Worm (Caenorhabditis elegans) whole organism, L4 larva: ENCODE measurements around the gene ipla-2.

Experiments used
- D1046.2 ChIP-seq: fragments of 200-800 bp; sonication (Bioruptor generic); IDR thresholded peaks from 2 replicates; pipeline ENCODE4 v1.3.6; 2022; ENCODE audit warnings: missing genetic modification characterization, missing compliant biosample characterization
- F26F4.8 ChIP-seq: fragments of 200-800 bp; sonication (Bioruptor generic); conservative IDR thresholded peaks from 2 replicates; pipeline ENCODE4 v1.3.6; 2022; ENCODE audit warnings: missing genetic modification characterization, missing compliant biosample characterization
- Y75B8A.6 ChIP-seq: fragments of 200-800 bp; sonication (Bioruptor generic); IDR thresholded peaks from 2 replicates; pipeline ENCODE4 v1.3.6; 2022; ENCODE audit warnings: missing genetic modification reagents, missing genetic modification characterization, missing compliant biosample characterization
- ZK337.2 ChIP-seq: fragments of 200-800 bp; sonication (Bioruptor generic); IDR thresholded peaks from 2 replicates; pipeline ENCODE4 v1.3.6; 2022; ENCODE audit warnings: missing genetic modification reagents, missing genetic modification characterization, missing compliant biosample characterization
- arid-1 ChIP-seq: fragments of 200-800 bp; sonication (Bioruptor generic); conservative IDR thresholded peaks from 2 replicates; pipeline ENCODE4 v1.3.6; 2022; ENCODE audit warnings: missing genetic modification reagents, missing genetic modification characterization, missing compliant biosample characterization
- ceh-28 ChIP-seq: fragments of 150-350 bp; optimal IDR thresholded peaks from 2 replicates; lab custom pipeline; 2014; ENCODE audit warnings: missing biosample characterization, missing genetic modification reagents, missing genetic modification characterization
- ces-1 ChIP-seq: fragments of 150-350 bp; sonication (generic microtip); optimal IDR thresholded peaks from 4 replicates; lab custom pipeline; 2014; ENCODE audit warnings: missing biosample characterization, missing genetic modification reagents, missing genetic modification characterization
- ctbp-1 ChIP-seq: fragments of 200-800 bp; sonication (Bioruptor generic); IDR thresholded peaks from 2 replicates; pipeline ENCODE4 v1.3.6; 2022; ENCODE audit warnings: missing genetic modification reagents, missing genetic modification characterization, missing compliant biosample characterization
- daf-19 ChIP-seq: fragments of 200-800 bp; sonication (Bioruptor generic); conservative IDR thresholded peaks from 2 replicates; pipeline ENCODE4 v1.3.6; 2022; ENCODE audit warnings: missing genetic modification characterization, missing compliant biosample characterization
- dmd-9 ChIP-seq: fragments of 200-800 bp; sonication (Bioruptor generic); IDR thresholded peaks from 2 replicates; pipeline ENCODE4 v1.3.6; 2022; ENCODE audit warnings: missing genetic modification reagents, missing genetic modification characterization, missing compliant biosample characterization
- dpl-1 ChIP-seq: fragments of 150-350 bp; optimal IDR thresholded peaks from 2 replicates; lab custom pipeline; 2014; ENCODE audit warnings: missing biosample characterization, missing genetic modification reagents, missing genetic modification characterization
- duxl-1 ChIP-seq: sonication (generic microtip); optimal IDR thresholded peaks from 2 replicates; lab custom pipeline; 2016; ENCODE audit warnings: mild to moderate bottlenecking, missing genetic modification characterization, moderate library complexity, missing compliant biosample characterization; ENCODE audit not compliant: poor library complexity
- egl-27 ChIP-seq: sonication (generic microtip); optimal IDR thresholded peaks from 3 replicates; lab custom pipeline; 2017; ENCODE audit warnings: missing biosample characterization, missing genetic modification reagents, missing genetic modification characterization
- fkh-10 ChIP-seq: fragments of 150-350 bp; optimal IDR thresholded peaks from 2 replicates; lab custom pipeline; 2014; ENCODE audit warnings: missing biosample characterization, missing genetic modification reagents, missing genetic modification characterization
- hlh-30 ChIP-seq: sonication (generic microtip); optimal IDR thresholded peaks from 2 replicates; lab custom pipeline; 2017; ENCODE audit warnings: antibody characterized with exemption, mild to moderate bottlenecking, missing genetic modification characterization, missing compliant biosample characterization; ENCODE audit not compliant: insufficient read depth
- lin-29 ChIP-seq: fragments of 200-800 bp; sonication (Bioruptor generic); IDR thresholded peaks from 2 replicates; pipeline ENCODE4 v1.3.6; 2022; ENCODE audit warnings: missing genetic modification reagents, missing genetic modification characterization, missing compliant biosample characterization
- lin-38 ChIP-seq: fragments of 200-800 bp; sonication (Bioruptor generic); IDR thresholded peaks from 2 replicates; pipeline ENCODE4 v1.3.6; 2022; ENCODE audit warnings: missing genetic modification reagents, missing genetic modification characterization, missing compliant biosample characterization
- madf-5 ChIP-seq, 2 experiments: fragments of 200-800 bp; sonication (Bioruptor generic); IDR thresholded peaks; 2 replicates each; pipeline ENCODE4 v1.3.6; 2022; ENCODE audit warnings: missing compliant biosample characterization in 2 of 2, missing genetic modification characterization in 2 of 2
- madf-9 ChIP-seq: fragments of 200-800 bp; sonication (Bioruptor generic); conservative IDR thresholded peaks from 2 replicates; pipeline ENCODE4 v1.3.6; 2022; ENCODE audit warnings: missing genetic modification reagents, missing genetic modification characterization, missing compliant biosample characterization
- mxl-3 ChIP-seq: fragments of 200-800 bp; sonication (Bioruptor generic); optimal IDR thresholded peaks from 2 replicates; lab custom pipeline; 2018; ENCODE audit warnings: mild to moderate bottlenecking, missing genetic modification characterization, missing compliant biosample characterization
- nhr-76 ChIP-seq: fragments of 150-350 bp; optimal IDR thresholded peaks from 2 replicates; lab custom pipeline; 2014; ENCODE audit warnings: missing biosample characterization, missing genetic modification characterization
- pqm-1 ChIP-seq: sonication (generic microtip); optimal IDR thresholded peaks from 2 replicates; lab custom pipeline; 2017; ENCODE audit warnings: missing biosample characterization, missing genetic modification characterization
- sdz-12 ChIP-seq: fragments of 200-800 bp; sonication (Bioruptor generic); optimal IDR thresholded peaks from 2 replicates; lab custom pipeline; 2018; ENCODE audit warnings: mild to moderate bottlenecking, missing genetic modification characterization, missing compliant biosample characterization
- set-16 ChIP-seq: fragments of 200-800 bp; sonication (Bioruptor generic); IDR thresholded peaks from 2 replicates; pipeline ENCODE4 v1.3.6; 2022; ENCODE audit warnings: missing genetic modification reagents, missing genetic modification characterization, missing compliant biosample characterization
- skn-1 ChIP-seq: fragments of 150-350 bp; optimal IDR thresholded peaks from 2 replicates; lab custom pipeline; 2014; ENCODE audit warnings: missing biosample characterization, missing genetic modification characterization
- snpc-1.2 ChIP-seq: fragments of 200-800 bp; sonication (Bioruptor generic); IDR thresholded peaks from 2 replicates; pipeline ENCODE4 v1.3.6; 2022; ENCODE audit warnings: missing genetic modification reagents, missing genetic modification characterization, missing compliant biosample characterization
- unc-39 ChIP-seq: sonication (generic microtip); optimal IDR thresholded peaks from 2 replicates; lab custom pipeline; 2017; ENCODE audit warnings: missing biosample characterization, missing genetic modification characterization
- unc-62 ChIP-seq, 3 experiments: fragments of 150-350 bp in 1 of 3; sonication (generic microtip); optimal IDR thresholded peaks in 2 of 3; peaks in 1 of 3; 1 replicate in 1 of 3; 2 replicates in 2 of 3; lab custom pipeline; 2014 to 2017; ENCODE audit warnings: missing biosample characterization in 3 of 3, missing genetic modification characterization in 3 of 3, missing genetic modification reagents in 3 of 3, missing genotype in 1 of 3
- zag-1 ChIP-seq: fragments of 150-350 bp; optimal IDR thresholded peaks from 2 replicates; lab custom pipeline; 2014; ENCODE audit warnings: missing biosample characterization, missing genetic modification characterization
- zfp-2 ChIP-seq: sonication (generic microtip); optimal IDR thresholded peaks from 2 replicates; lab custom pipeline; 2016; ENCODE audit warnings: mild to moderate bottlenecking, missing genetic modification characterization, missing compliant biosample characterization

The ipla-2 gene

DNA sequence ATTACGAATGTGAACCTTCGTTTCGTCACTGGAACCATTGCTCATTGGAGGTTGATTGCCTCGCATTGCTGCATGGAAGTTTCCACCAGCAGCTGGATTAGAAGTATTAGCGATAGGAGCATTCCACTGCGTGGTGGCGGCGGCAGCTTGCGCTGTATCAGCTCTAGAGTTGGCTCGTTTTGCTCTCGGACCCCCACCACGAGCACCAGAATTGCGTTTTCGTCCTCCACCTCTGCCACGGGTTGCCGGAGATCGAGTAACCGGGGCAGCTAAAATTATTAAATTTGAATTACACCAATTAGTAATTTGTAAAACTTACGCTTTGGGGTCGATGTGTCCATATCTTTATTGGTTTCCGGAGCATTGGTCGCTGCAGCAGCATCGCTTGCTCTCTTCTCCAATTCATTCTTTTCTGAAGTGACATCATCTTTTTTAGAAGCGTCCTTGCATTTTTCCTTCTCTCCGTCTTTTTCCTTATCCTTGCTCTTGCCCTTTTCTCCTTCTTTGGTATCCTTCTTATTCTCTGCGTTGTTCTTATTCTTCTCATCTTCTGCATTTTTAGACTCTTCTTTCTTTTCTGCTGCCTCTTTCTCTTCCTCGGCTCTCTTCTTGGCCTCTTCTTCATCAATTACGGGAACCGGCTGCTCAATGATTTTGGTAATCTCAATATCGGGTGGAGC is 23.6 kb downstream of the ipla-2 start:
- TF ChIP-seq unc-62 (GFP tag; optimal IDR thresholded peaks at IDR 0.05 in 1 of 2; lab: Kevin White, UChicago) (peak in 1 of 2 experiments; percentile 22), unc-62 (tag; optimal IDR thresholded peaks at IDR 0.05; lab: Kevin White, UChicago) (no peak), zfp-2 (tag; lab: Kevin White, UChicago) (no peak), set-16 (GFP tag; lab: Robert Waterston, UW) (peak; percentile 68)

DNA sequence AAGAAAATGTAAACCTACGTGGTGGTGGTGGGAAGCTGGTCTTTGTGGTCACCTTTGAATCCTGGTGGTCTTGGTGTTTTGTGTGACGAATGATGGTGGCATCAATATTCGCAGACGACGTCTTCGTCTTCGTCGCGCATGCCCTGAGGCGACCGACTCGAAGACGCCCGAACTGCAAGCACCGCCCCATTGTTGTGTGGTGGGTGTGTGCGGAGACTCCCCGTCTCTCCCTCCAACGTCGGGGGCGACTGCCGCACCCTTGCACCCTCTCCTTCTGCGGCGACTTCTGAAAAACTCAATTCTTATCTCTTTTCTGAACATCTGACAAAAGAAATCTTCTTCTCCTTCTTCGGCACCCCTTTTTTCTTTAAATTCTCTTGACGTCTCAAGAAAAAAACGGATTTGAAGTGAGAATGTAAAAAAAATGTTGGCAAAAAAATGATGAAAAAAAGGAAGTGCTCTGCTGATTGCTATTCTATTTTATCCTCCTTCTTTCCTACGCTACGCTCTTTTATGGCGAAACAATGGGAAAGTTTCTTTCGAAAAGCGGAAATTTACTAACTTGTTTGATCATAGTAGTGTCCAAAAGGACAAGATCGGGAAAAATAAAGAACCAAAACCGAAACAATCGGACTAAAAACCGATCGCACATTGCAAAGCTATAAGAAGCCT is 30.3 kb downstream of the ipla-2 start, which contains the start of gene lgc-47:
lgc-47 (minus strand) TSS at position 286 of the 672 bp plus-strand sequence.
- TF ChIP-seq ctbp-1 (0 out of 2 replicates have a peak, but pooled peaks have one; percentile 57), unc-62 (GFP tag; optimal IDR thresholded peaks at IDR 0.05 in 1 of 2; lab: Kevin White, UChicago) (peak in 1 of 2 experiments; percentile 7), unc-62 (tag; optimal IDR thresholded peaks at IDR 0.05; lab: Kevin White, UChicago) (no peak), Y75B8A.6 (no peak), ZK337.2 (GFP tag; lab: Robert Waterston, UW) (no peak), hlh-30 (tag; lab: Kevin White, UChicago) (no peak), skn-1 (tag; lab: Kevin White, UChicago) (no peak), dpl-1 (GFP tag; lab: Kevin White, UChicago) (no peak), set-16 (GFP tag; lab: Robert Waterston, UW) (peak; percentile 89)

DNA sequence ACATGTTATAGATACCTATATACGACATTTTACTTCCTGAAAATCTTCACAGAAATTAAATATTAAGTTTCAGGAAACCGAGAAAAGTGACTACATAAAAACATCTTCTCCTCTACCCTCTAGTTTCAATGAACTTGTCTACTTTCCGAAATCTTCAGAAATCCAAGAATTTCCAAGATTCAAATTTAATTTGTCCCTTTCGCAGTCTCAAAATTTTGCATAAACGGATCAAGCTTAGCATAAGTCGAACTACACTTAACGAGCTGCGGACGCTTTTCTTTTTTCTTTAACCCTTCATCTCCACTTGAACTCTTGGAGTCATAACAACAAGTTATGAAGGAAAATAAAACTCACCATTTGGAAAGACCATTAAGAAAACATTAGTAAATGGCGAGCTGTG is 32.4 kb downstream of the ipla-2 start:
- no peak for TF ChIP-seq nhr-76
- TF ChIP-seq madf-5 (GFP tag; IDR thresholded peaks at IDR 0.05; lab: Robert Waterston, UW), result no peak
- peak; percentile 85 for TF ChIP-seq ces-1
- TF ChIP-seq fkh-10 (GFP tag; lab: Kevin White, UChicago), result peak; percentile 72
- TF ChIP-seq madf-9 (GFP tag; lab: Robert Waterston, UW), result no peak
- no peak for TF ChIP-seq lin-29 (GFP tag; lab: Robert Waterston, UW)
- no peak for TF ChIP-seq mxl-3
- no peak for TF ChIP-seq duxl-1 (tag; lab: Kevin White, UChicago)
- no peak for TF ChIP-seq arid-1 (GFP tag; lab: Robert Waterston, UW)
- TF ChIP-seq, all 104 proteins: peak for 2

DNA sequence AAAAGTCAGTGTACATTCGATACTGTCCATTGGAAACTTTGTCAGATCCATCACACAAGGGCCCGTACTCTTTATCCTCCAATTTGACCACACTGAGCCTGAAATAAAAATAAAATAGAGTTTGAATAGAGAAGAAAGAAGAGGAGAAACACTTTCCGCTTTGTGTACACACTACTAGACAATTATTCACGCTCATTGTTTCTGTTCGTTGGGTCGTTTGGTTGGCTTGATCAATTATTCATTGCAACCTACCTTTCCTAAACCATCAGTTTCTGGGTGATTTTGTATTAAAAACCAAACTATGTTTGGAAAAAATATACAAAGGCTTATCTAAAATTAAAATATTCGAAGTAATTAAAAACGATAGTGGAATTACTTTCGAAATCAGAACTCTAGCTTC is 33.1 kb downstream of the ipla-2 start:
- no peak for TF ChIP-seq duxl-1 (tag; lab: Kevin White, UChicago)
- no peak for TF ChIP-seq dmd-9 (GFP tag; lab: Robert Waterston, UW)
- no peak for TF ChIP-seq D1046.2 (GFP tag; lab: Robert Waterston, UW)
- no peak for TF ChIP-seq zag-1 (tag; lab: Kevin White, UChicago)
- TF ChIP-seq egl-27, result no peak
- no peak for TF ChIP-seq sdz-12 (GFP tag; lab: Kevin White, UChicago)
- no peak for TF ChIP-seq snpc-1.2 (GFP tag; lab: Robert Waterston, UW)

DNA sequence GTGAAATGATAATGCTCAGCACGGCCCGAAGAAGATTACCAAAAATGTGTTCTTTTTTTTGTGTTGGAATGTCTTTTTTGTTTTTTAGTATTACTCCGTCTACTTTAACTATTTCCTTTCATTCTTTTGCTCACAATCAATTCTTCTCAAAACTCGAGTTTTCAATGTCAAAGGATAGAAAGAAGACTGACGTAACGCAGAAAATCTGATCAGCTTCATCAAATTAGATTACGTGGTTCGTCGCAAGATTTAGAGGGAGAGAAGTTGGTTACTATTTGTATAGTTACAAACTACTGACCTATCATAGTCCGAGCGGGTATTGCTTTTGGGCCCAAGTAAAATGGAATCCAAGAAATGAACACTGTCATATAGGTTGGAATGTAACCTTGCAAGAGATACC is 34.2 kb downstream of the ipla-2 start:
- peak; percentile 93 for TF ChIP-seq fkh-10 (GFP tag; lab: Kevin White, UChicago)
- peak; percentile 90 for TF ChIP-seq ces-1
- TF ChIP-seq daf-19 (GFP tag; lab: Robert Waterston, UW), result no peak
- peak; percentile 27; the same call in 1 of the 2 replicates for TF ChIP-seq ctbp-1
- TF ChIP-seq unc-39 (tag; lab: Kevin White, UChicago), result no peak
- TF ChIP-seq lin-38 (GFP tag; lab: Robert Waterston, UW), result no peak
- TF ChIP-seq ceh-28 (tag; lab: Kevin White, UChicago), result no peak
- no peak for TF ChIP-seq pqm-1
- TF ChIP-seq F26F4.8, result no peak
